Fruit fly (Drosophila melanogaster): ENCODE measurements around the gene Hers.

DNA sequence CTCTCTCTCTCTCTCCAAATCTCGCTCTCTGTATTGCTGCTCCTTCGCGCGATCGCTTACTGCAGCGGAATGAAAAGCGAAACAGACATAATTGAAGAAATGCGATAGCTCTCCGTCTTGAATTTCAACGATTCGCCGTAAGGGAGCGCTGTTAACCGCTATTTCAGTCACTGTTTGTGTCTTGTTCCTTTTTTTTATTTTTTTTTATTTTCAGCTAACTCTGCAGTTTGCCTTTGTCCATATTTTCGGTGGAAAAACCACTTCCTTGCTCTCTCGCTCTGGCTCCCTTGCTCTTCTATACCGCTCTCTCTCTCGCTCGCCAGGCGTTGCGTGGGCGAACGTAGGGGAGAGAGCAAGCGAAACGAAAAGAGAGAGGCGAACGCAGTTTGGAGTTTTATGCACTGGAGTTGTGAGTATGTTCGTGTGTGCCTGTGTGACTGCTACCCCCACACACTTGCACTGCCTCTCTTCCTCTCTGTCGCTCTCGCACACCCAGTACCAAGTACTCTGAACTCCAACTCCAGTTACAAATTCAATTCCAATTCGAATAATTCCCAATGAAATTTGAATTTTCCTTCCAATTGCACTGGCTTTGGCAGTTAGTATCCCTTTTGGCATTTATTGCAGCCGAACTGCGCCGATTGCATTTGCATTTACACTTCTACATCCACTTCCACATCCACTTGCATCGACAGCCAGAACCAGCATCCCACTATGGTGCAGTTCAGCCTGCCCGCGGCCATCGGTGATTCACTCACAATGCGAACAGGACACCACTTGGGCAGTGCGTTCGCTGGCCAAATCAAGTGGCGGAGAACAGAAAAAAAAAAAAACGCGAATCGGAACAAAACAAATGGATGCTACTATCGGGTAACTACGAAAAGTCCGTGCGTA, 14.6 kb upstream of the Hers start:
- no peak for TF ChIP-seq jumu (GFP tag; optimal IDR thresholded peaks at IDR 0.05)
- no peak for TF ChIP-seq NK7.1 (GFP tag; optimal IDR thresholded peaks at IDR 0.05)
- TF ChIP-seq bigmax (GFP tag; optimal IDR thresholded peaks at IDR 0.05): no peak
- no peak for TF ChIP-seq tx (GFP tag; optimal IDR thresholded peaks at IDR 0.05)
- TF ChIP-seq Dad (GFP tag; optimal IDR thresholded peaks at IDR 0.05): no peak
- no peak for TF ChIP-seq CG16779 (GFP tag; IDR thresholded peaks at IDR 0.05)
- no peak for TF ChIP-seq bab2 (GFP tag; optimal IDR thresholded peaks at IDR 0.05)
- TF ChIP-seq Sox102F (GFP tag; optimal IDR thresholded peaks at IDR 0.05): no peak
- TF ChIP-seq CG1602 (GFP tag; optimal IDR thresholded peaks at IDR 0.05): no peak
- no peak for TF ChIP-seq CG15601 (tag; optimal IDR thresholded peaks at IDR 0.05)
- TF ChIP-seq Gsc (GFP tag; IDR thresholded peaks at IDR 0.05): no peak
- no peak for TF ChIP-seq TFAM (GFP tag; optimal IDR thresholded peaks at IDR 0.05)
- no peak for TF ChIP-seq peb (GFP tag; IDR thresholded peaks at IDR 0.05)
